Fruit fly (Drosophila melanogaster) whole organism, embryonic: Measurements from ENCODE around the gene bark.

Experiments
- CG1024 ChIP-seq: fragments of 200-800 bp; sonication (Bioruptor generic); IDR thresholded peaks from 2 replicates; pipeline ENCODE4 v1.3.6; 2022; ENCODE audit warnings: missing biosample characterization, missing genetic modification characterization
- CG10267 ChIP-seq: fragments of 200-800 bp; sonication (Bioruptor generic); optimal IDR thresholded peaks from 2 replicates; lab custom pipeline; 2018; ENCODE audit warnings: missing biosample characterization, mild to moderate bottlenecking, missing genetic modification characterization, moderate library complexity
- CG10565 ChIP-seq: fragments of 200-800 bp; sonication (Bioruptor generic); optimal IDR thresholded peaks from 3 replicates; lab custom pipeline; 2016; ENCODE audit warnings: missing biosample characterization, mild to moderate bottlenecking, missing genetic modification characterization
- CG11560 ChIP-seq: fragments of 200-800 bp; sonication (Bioruptor generic); IDR thresholded peaks from 3 replicates; pipeline ENCODE4 v1.3.6; 2022; ENCODE audit warnings: missing biosample characterization, missing genetic modification characterization
- CG11723 ChIP-seq: fragments of 200-800 bp; sonication (Bioruptor generic); optimal IDR thresholded peaks from 2 replicates; lab custom pipeline; 2017; ENCODE audit warnings: missing biosample characterization, mild to moderate bottlenecking, missing genetic modification characterization
- CG12071 ChIP-seq: fragments of 200-800 bp; sonication (Bioruptor generic); optimal IDR thresholded peaks from 3 replicates; lab custom pipeline; 2018; ENCODE audit warnings: missing biosample characterization, mild to moderate bottlenecking, missing genetic modification characterization
- CG12219 ChIP-seq: fragments of 200-800 bp; sonication (Bioruptor generic); optimal IDR thresholded peaks from 3 replicates; lab custom pipeline; 2018; ENCODE audit warnings: missing biosample characterization, mild to moderate bottlenecking, missing genetic modification characterization
- CG12299 ChIP-seq: fragments of 200-800 bp; sonication (Bioruptor generic); optimal IDR thresholded peaks from 2 replicates; lab custom pipeline; 2018; ENCODE audit warnings: missing biosample characterization, mild to moderate bottlenecking, missing genetic modification characterization
- CG15479 ChIP-seq: fragments of 200-800 bp; sonication (Bioruptor generic); optimal IDR thresholded peaks from 3 replicates; lab custom pipeline; 2019; ENCODE audit warnings: missing biosample characterization, mild to moderate bottlenecking, missing genetic modification characterization, moderate library complexity
- CG15696 ChIP-seq: fragments of 200-800 bp; sonication (Bioruptor generic); optimal IDR thresholded peaks from 2 replicates; lab custom pipeline; 2019; ENCODE audit warnings: missing biosample characterization, mild to moderate bottlenecking, missing genetic modification characterization, moderate library complexity
- CG2116 ChIP-seq: fragments of 200-800 bp; sonication (Bioruptor generic); optimal IDR thresholded peaks from 3 replicates; lab custom pipeline; 2018; ENCODE audit warnings: missing biosample characterization, mild to moderate bottlenecking, missing genetic modification characterization
- CG2678 ChIP-seq: fragments of 200-800 bp; sonication (Bioruptor generic); optimal IDR thresholded peaks from 3 replicates; lab custom pipeline; 2019; ENCODE audit warnings: missing biosample characterization, mild to moderate bottlenecking, missing genetic modification characterization, moderate library complexity
- CG4328 ChIP-seq: fragments of 200-800 bp; sonication (Bioruptor generic); optimal IDR thresholded peaks from 3 replicates; lab custom pipeline; 2017; ENCODE audit warnings: missing biosample characterization, missing genetic modification reagents, missing genetic modification characterization
- CG4360 ChIP-seq: fragments of 200-800 bp; sonication (Bioruptor generic); IDR thresholded peaks from 2 replicates; pipeline ENCODE4 v1.3.6; 2022; ENCODE audit warnings: missing biosample characterization, missing genetic modification characterization
- CG4854 ChIP-seq: fragments of 200-800 bp; sonication (Bioruptor generic); optimal IDR thresholded peaks from 2 replicates; lab custom pipeline; 2016; ENCODE audit warnings: missing biosample characterization, missing genetic modification characterization, inconsistent platforms
- CG5180 ChIP-seq: fragments of 200-800 bp; sonication (Bioruptor generic); optimal IDR thresholded peaks from 3 replicates; lab custom pipeline; 2017; ENCODE audit warnings: missing biosample characterization, missing genetic modification characterization, mild to moderate bottlenecking, moderate library complexity, missing genetic modification reagents
- CG5245 ChIP-seq: fragments of 200-800 bp; sonication (Bioruptor generic); optimal IDR thresholded peaks from 3 replicates; lab custom pipeline; 2016; ENCODE audit warnings: missing biosample characterization, missing genetic modification characterization
- CG6272 ChIP-seq: fragments of 200-800 bp; sonication (Bioruptor generic); IDR thresholded peaks from 2 replicates; pipeline ENCODE4 v1.3.6; 2022; ENCODE audit warnings: missing biosample characterization, missing genetic modification characterization
- CG6813 ChIP-seq: fragments of 200-800 bp; sonication (Bioruptor generic); optimal IDR thresholded peaks from 2 replicates; lab custom pipeline; 2017; ENCODE audit warnings: missing biosample characterization, missing genetic modification characterization, mild to moderate bottlenecking, moderate library complexity, missing genetic modification reagents
- CG8388 ChIP-seq: fragments of 200-800 bp; sonication (Bioruptor generic); optimal IDR thresholded peaks from 2 replicates; lab custom pipeline; 2019; ENCODE audit warnings: missing biosample characterization, mild to moderate bottlenecking, missing genetic modification characterization, moderate library complexity
- Dad ChIP-seq: fragments of 200-800 bp; sonication (Bioruptor generic); optimal IDR thresholded peaks from 3 replicates; lab custom pipeline; 2016; ENCODE audit warnings: missing biosample characterization, missing genetic modification characterization
- Dek ChIP-seq: fragments of 200-800 bp; sonication (Bioruptor generic); optimal IDR thresholded peaks from 3 replicates; lab custom pipeline; 2019; ENCODE audit warnings: missing biosample characterization, mild to moderate bottlenecking, missing genetic modification characterization, moderate library complexity
- Dll ChIP-seq: fragments of 200-800 bp; sonication (Bioruptor generic); IDR thresholded peaks from 4 replicates; pipeline ENCODE4 v1.3.6; 2022; ENCODE audit warnings: missing biosample characterization, missing genetic modification characterization; ENCODE audit not compliant: partially characterized antibody
- Doc2 ChIP-seq: fragments of 200-800 bp; sonication (Bioruptor generic); IDR thresholded peaks from 2 replicates; pipeline ENCODE4 v1.3.6; 2022; ENCODE audit warnings: missing biosample characterization, missing genetic modification characterization
- Ets97D ChIP-seq: fragments of 200-800 bp; sonication (Bioruptor generic); optimal IDR thresholded peaks from 3 replicates; lab custom pipeline; 2016; ENCODE audit warnings: missing biosample characterization, missing genetic modification characterization
- Gug ChIP-seq: fragments of 200-800 bp; sonication (Bioruptor generic); IDR thresholded peaks from 4 replicates; pipeline ENCODE4 v1.3.6; 2022; ENCODE audit warnings: missing biosample characterization, missing genetic modification characterization
- Hr3 ChIP-seq: fragments of 200-800 bp; sonication (Bioruptor generic); optimal IDR thresholded peaks from 3 replicates; lab custom pipeline; 2016; ENCODE audit warnings: missing biosample characterization, missing genetic modification characterization
- Jarid2 ChIP-seq: fragments of 200-800 bp; sonication (Bioruptor generic); optimal IDR thresholded peaks from 3 replicates; lab custom pipeline; 2017; ENCODE audit warnings: mild to moderate bottlenecking, missing biosample characterization, missing genetic modification reagents, missing genetic modification characterization
- NFAT ChIP-seq: fragments of 200-800 bp; sonication (Bioruptor generic); IDR thresholded peaks from 2 replicates; pipeline ENCODE4 v1.3.6; 2022; ENCODE audit warnings: missing biosample characterization, missing genetic modification characterization
- Oaz ChIP-seq: fragments of 200-800 bp; sonication (Bioruptor generic); IDR thresholded peaks from 2 replicates; pipeline ENCODE4 v1.3.6; 2022; ENCODE audit warnings: missing biosample characterization, missing genetic modification characterization
- Six4 ChIP-seq: fragments of 200-800 bp; sonication (Bioruptor generic); optimal IDR thresholded peaks from 2 replicates; lab custom pipeline; 2016; ENCODE audit warnings: missing biosample characterization, missing genetic modification characterization
- Usf ChIP-seq: fragments of 200-800 bp; sonication (Bioruptor generic); optimal IDR thresholded peaks from 2 replicates; lab custom pipeline; 2017; ENCODE audit warnings: missing genotype, missing biosample characterization, missing genetic modification characterization
- bab2 ChIP-seq: fragments of 200-800 bp; sonication (Bioruptor generic); optimal IDR thresholded peaks from 2 replicates; lab custom pipeline; 2016; ENCODE audit warnings: missing biosample characterization, missing genetic modification characterization
- dysf ChIP-seq: fragments of 200-800 bp; sonication (Bioruptor generic); IDR thresholded peaks from 3 replicates; pipeline ENCODE4 v1.3.6; 2022; ENCODE audit warnings: missing biosample characterization, missing genetic modification characterization
- emc ChIP-seq: fragments of 200-800 bp; sonication (Bioruptor generic); optimal IDR thresholded peaks from 2 replicates; lab custom pipeline; 2016; ENCODE audit warnings: missing biosample characterization, missing genetic modification characterization
- her ChIP-seq: fragments of 200-800 bp; sonication (Bioruptor generic); optimal IDR thresholded peaks from 2 replicates; lab custom pipeline; 2016; ENCODE audit warnings: missing biosample characterization, missing genetic modification characterization
- hkb ChIP-seq, 2 experiments: fragments of 200-800 bp in 1 of 2; fragments of >200 bp in 1 of 2; sonication (Bioruptor generic) in 1 of 2; IDR thresholded peaks in 1 of 2; optimal IDR thresholded peaks in 1 of 2; 2 replicates each; pipeline versions ENCODE4 v1.3.6 to Lab custom; 2017 to 2022; ENCODE audit warnings: missing biosample characterization in 1 of 2, missing genetic modification characterization in 1 of 2
- p53 ChIP-seq: fragments of 200-800 bp; sonication (Bioruptor generic); optimal IDR thresholded peaks from 2 replicates; lab custom pipeline; 2016; ENCODE audit warnings: missing biosample characterization, missing genetic modification characterization
- pita ChIP-seq: fragments of 200-800 bp; sonication (Bioruptor generic); optimal IDR thresholded peaks from 2 replicates; lab custom pipeline; 2017; ENCODE audit warnings: missing biosample characterization, mild to moderate bottlenecking, missing genetic modification characterization
- pnt ChIP-seq: fragments of 200-800 bp; sonication (Bioruptor generic); optimal IDR thresholded peaks from 3 replicates; lab custom pipeline; 2016; ENCODE audit warnings: missing biosample characterization, missing genetic modification characterization
- seq ChIP-seq: fragments of 200-800 bp; sonication (Bioruptor generic); IDR thresholded peaks from 2 replicates; pipeline ENCODE4 v1.3.6; 2022; ENCODE audit warnings: missing biosample characterization, missing genetic modification characterization
- slp2 ChIP-seq: fragments of 200-800 bp; sonication (Bioruptor generic); optimal IDR thresholded peaks from 2 replicates; lab custom pipeline; 2016; ENCODE audit warnings: missing biosample characterization, missing genetic modification characterization
- tll ChIP-seq, 2 experiments: fragments of 200-800 bp in 1 of 2; fragments of >200 bp in 1 of 2; sonication (Bioruptor generic) in 1 of 2; optimal IDR thresholded peaks; 2 replicates each; lab custom pipeline; 2017 to 2019; ENCODE audit warnings: missing biosample characterization in 2 of 2, missing genetic modification characterization in 2 of 2, mild to moderate bottlenecking in 1 of 2, moderate library complexity in 1 of 2
- tup ChIP-seq: fragments of 200-800 bp; sonication (Bioruptor generic); optimal IDR thresholded peaks from 2 replicates; lab custom pipeline; 2016; ENCODE audit warnings: missing biosample characterization, mild to moderate bottlenecking, missing genetic modification characterization, moderate library complexity
- unc-4 ChIP-seq: fragments of 200-800 bp; sonication (Bioruptor generic); IDR thresholded peaks from 2 replicates; pipeline ENCODE4 v1.3.6; 2022; ENCODE audit warnings: missing biosample characterization, missing genetic modification characterization; ENCODE audit not compliant: partially characterized antibody
- yki ChIP-seq: fragments of >200 bp; optimal IDR thresholded peaks from 3 replicates; lab custom pipeline; 2018
- zen2 ChIP-seq: fragments of 200-800 bp; sonication (Bioruptor generic); IDR thresholded peaks from 3 replicates; pipeline ENCODE4 v1.3.6; 2022; ENCODE audit warnings: missing biosample characterization, missing genetic modification characterization; ENCODE audit not compliant: partially characterized antibody

Gene bark

dm6 chr2L:3771109-3772067, 15.6 kb upstream of the bark start, which contains the start of gene bowl (continued):
- peak; percentile 88 for TF ChIP-seq tup
- peak; percentile 92 for TF ChIP-seq slp2 (GFP tag; lab: Kevin White, UChicago)
- TF ChIP-seq NFAT (GFP tag; lab: Robert Waterston, UW): peak; percentile 90
- peak; percentile 91 for TF ChIP-seq CG6813 (GFP tag; lab: Kevin White, UChicago)
- peak; percentile 95 for TF ChIP-seq Dek (tag; lab: Kevin White, UChicago)
- TF ChIP-seq CG12219 (GFP tag; lab: Kevin White, UChicago): peak; percentile 96
- peak; percentile 76 for TF ChIP-seq CG15479 (GFP tag; lab: Kevin White, UChicago)
- TF ChIP-seq seq: peak; percentile 97
- peak; percentile 88 for TF ChIP-seq Six4 (GFP tag; lab: Kevin White, UChicago)
- peak; percentile 63 for TF ChIP-seq Ets97D
- peak; percentile 89 for TF ChIP-seq her
- TF ChIP-seq hkb (optimal IDR thresholded peaks at IDR 0.05; lab: Kevin White, UChicago): no peak
- peak; percentile 97 for TF ChIP-seq hkb (GFP tag; IDR thresholded peaks at IDR 0.05; lab: Robert Waterston, UW)
- TF ChIP-seq tll (GFP tag; optimal IDR thresholded peaks at IDR 0.05; lab: Kevin White, UChicago): peak in 1 of 2 experiments; percentile 38
- peak; percentile 92 for TF ChIP-seq CG8388 (GFP tag; lab: Kevin White, UChicago)
- peak; percentile 68 for TF ChIP-seq CG5180 (GFP tag; lab: Kevin White, UChicago)
- peak; percentile 85 for TF ChIP-seq Jarid2
- peak; percentile 68 for TF ChIP-seq CG12071 (GFP tag; lab: Kevin White, UChicago)
- peak; percentile 82 for TF ChIP-seq CG4360 (GFP tag; lab: Robert Waterston, UW)
- peak; percentile 93 for TF ChIP-seq CG1024 (GFP tag; lab: Robert Waterston, UW)
- TF ChIP-seq Usf: peak; percentile 92
- peak; percentile 89 for TF ChIP-seq Oaz (GFP tag; lab: Robert Waterston, UW)
- TF ChIP-seq CG10565 (GFP tag; lab: Kevin White, UChicago): peak; percentile 72
- TF ChIP-seq CG2678 (tag; lab: Kevin White, UChicago): peak; percentile 95
- TF ChIP-seq Hr3 (GFP tag; lab: Kevin White, UChicago): peak; percentile 97
- no peak for TF ChIP-seq unc-4 (GFP tag; lab: Robert Waterston, UW)
- peak; percentile 84 for TF ChIP-seq CG4854 (GFP tag; lab: Kevin White, UChicago)
- peak; percentile 89 for TF ChIP-seq CG11723
- TF ChIP-seq Doc2 (GFP tag; lab: Robert Waterston, UW): peak; percentile 75; the same call in 1 of the 2 replicates
- peak; percentile 93 for TF ChIP-seq CG10267
- peak; percentile 91 for TF ChIP-seq pnt (GFP tag; lab: Kevin White, UChicago)
- no peak for TF ChIP-seq Dll (GFP tag; lab: Robert Waterston, UW)
- TF ChIP-seq CG11560 (tag; lab: Robert Waterston, UW): peak; percentile 87
- TF ChIP-seq CG6272 (GFP tag; lab: Robert Waterston, UW): peak; percentile 91
- peak; percentile 82 for TF ChIP-seq Dad (GFP tag; lab: Kevin White, UChicago)
- no peak for TF ChIP-seq pita (GFP tag; lab: Kevin White, UChicago)
- peak; percentile 73 for TF ChIP-seq CG4328 (GFP tag; lab: Kevin White, UChicago)
- 0 out of 3 replicates have a peak, but pooled peaks have one; percentile 47 for TF ChIP-seq zen2 (GFP tag; lab: Robert Waterston, UW)
- TF ChIP-seq emc (GFP tag; lab: Kevin White, UChicago): peak; percentile 58
- TF ChIP-seq yki (lab: Kevin White, UChicago): no peak
- peak; percentile 93 for TF ChIP-seq CG15696 (tag; lab: Kevin White, UChicago)
- peak; percentile 77; the same call in 3 of the 4 replicates for TF ChIP-seq Gug (GFP tag; lab: Robert Waterston, UW)
- TF ChIP-seq CG5245 (GFP tag; lab: Kevin White, UChicago): peak; percentile 85
- TF ChIP-seq p53 (GFP tag; lab: Kevin White, UChicago): peak; percentile 80
- TF ChIP-seq CG2116 (GFP tag; lab: Kevin White, UChicago): peak; percentile 74
- TF ChIP-seq CG12299 (tag; lab: Kevin White, UChicago): peak; percentile 95
- peak; percentile 98 for TF ChIP-seq dysf (GFP tag; lab: Robert Waterston, UW)
- peak; percentile 93 for TF ChIP-seq bab2 (GFP tag; lab: Kevin White, UChicago)
